Worm (Caenorhabditis elegans) whole organism, L1 larva: ENCODE results near the gene hpo-26.

Experiments
- C04F5.9 ChIP-seq: sonication (generic microtip); optimal IDR thresholded peaks from 2 replicates; lab custom pipeline; 2016; ENCODE audit warnings: missing genetic modification characterization, missing compliant biosample characterization
- C16A3.4 ChIP-seq: fragments of 150-350 bp; optimal IDR thresholded peaks from 2 replicates; lab custom pipeline; 2014; ENCODE audit warnings: missing biosample characterization, missing genetic modification characterization
- Y116A8C.19 ChIP-seq: sonication (generic microtip); optimal IDR thresholded peaks from 2 replicates; lab custom pipeline; 2016; ENCODE audit warnings: missing compliant biosample characterization, missing genetic modification characterization, borderline replicate concordance
- aha-1 ChIP-seq: fragments of 150-350 bp; optimal IDR thresholded peaks from 2 replicates; lab custom pipeline; 2014; ENCODE audit warnings: missing biosample characterization, missing genetic modification characterization
- blmp-1 ChIP-seq: fragments of 150-350 bp; optimal IDR thresholded peaks from 2 replicates; lab custom pipeline; 2014; ENCODE audit warnings: missing biosample characterization, missing genetic modification characterization
- ceh-82 ChIP-seq, 3 experiments: fragments of 150-350 bp in 1 of 3; sonication (generic microtip) in 2 of 3; optimal IDR thresholded peaks; 2 replicates each; lab custom pipeline; 2014 to 2017; ENCODE audit warnings: missing biosample characterization in 3 of 3, missing genetic modification characterization in 3 of 3
- ceh-88 ChIP-seq: fragments of 200-800 bp; sonication (Bioruptor generic); IDR thresholded peaks from 2 replicates; pipeline ENCODE4 v1.3.6; 2022; ENCODE audit warnings: missing genetic modification characterization, missing compliant biosample characterization
- dsc-1 ChIP-seq: sonication (generic microtip); optimal IDR thresholded peaks from 2 replicates; lab custom pipeline; 2016; ENCODE audit warnings: mild to moderate bottlenecking, missing genetic modification characterization, missing compliant biosample characterization
- efl-1 ChIP-seq, 4 experiments: fragments of 150-350 bp; optimal IDR thresholded peaks in 3 of 4; peaks in 1 of 4; 1 replicate in 1 of 4; 2 replicates in 3 of 4; lab custom pipeline; 2014; ENCODE audit warnings: missing biosample characterization in 2 of 4, missing genetic modification characterization in 2 of 4, missing genetic modification reagents in 2 of 4
- efl-3 ChIP-seq: fragments of 200-800 bp; sonication (Bioruptor generic); optimal IDR thresholded peaks from 2 replicates; lab custom pipeline; 2018; ENCODE audit warnings: mild to moderate bottlenecking, missing genetic modification characterization, missing compliant biosample characterization
- egl-27 ChIP-seq, 2 experiments: fragments of 150-350 bp in 1 of 2; sonication (generic microtip); optimal IDR thresholded peaks; 3 replicates each; lab custom pipeline; 2017 to 2018; ENCODE audit warnings: missing biosample characterization in 2 of 2, missing genetic modification characterization in 2 of 2, missing genetic modification reagents in 2 of 2
- elt-2 ChIP-seq: sonication (generic microtip); optimal IDR thresholded peaks from 2 replicates; lab custom pipeline; 2016; ENCODE audit warnings: missing genetic modification characterization, mild to moderate bottlenecking, inconsistent platforms, missing compliant biosample characterization, missing genetic modification reagents
- elt-3 ChIP-seq, 6 experiments: fragments of 150-350 bp in 1 of 6; sonication (generic microtip); optimal IDR thresholded peaks; 2 replicates each; lab custom pipeline; 2017 to 2018; ENCODE audit warnings: missing biosample characterization in 6 of 6, missing genetic modification characterization in 6 of 6, inconsistent platforms in 1 of 6
- fkh-4 ChIP-seq: sonication (generic microtip); optimal IDR thresholded peaks from 2 replicates; lab custom pipeline; 2016; ENCODE audit warnings: missing compliant biosample characterization, missing genetic modification characterization, borderline replicate concordance
- hlh-4 ChIP-seq: sonication (generic microtip); optimal IDR thresholded peaks from 2 replicates; lab custom pipeline; 2016; ENCODE audit warnings: mild to moderate bottlenecking, missing genetic modification characterization, missing compliant biosample characterization
- lin-14 ChIP-seq: fragments of 200-800 bp; sonication (Bioruptor generic); optimal IDR thresholded peaks from 2 replicates; lab custom pipeline; 2018; ENCODE audit warnings: mild to moderate bottlenecking, missing genetic modification characterization, moderate library complexity, missing compliant biosample characterization
- lin-15B ChIP-seq: fragments of 150-350 bp; sonication (generic microtip); optimal IDR thresholded peaks from 3 replicates; lab custom pipeline; 2014; ENCODE audit warnings: missing biosample characterization, missing genetic modification characterization
- lin-39 ChIP-seq: fragments of 150-350 bp; optimal IDR thresholded peaks from 2 replicates; lab custom pipeline; 2014; ENCODE audit warnings: missing biosample characterization, missing genetic modification reagents, missing genetic modification characterization
- lir-3 ChIP-seq: sonication (generic microtip); optimal IDR thresholded peaks from 2 replicates; lab custom pipeline; 2016; ENCODE audit warnings: mild to moderate bottlenecking, missing genetic modification characterization, moderate library complexity, missing compliant biosample characterization; ENCODE audit not compliant: poor library complexity
- mdl-1 ChIP-seq, 2 experiments: fragments of 150-350 bp; optimal IDR thresholded peaks; 2 replicates each; lab custom pipeline; 2014 to 2017; ENCODE audit warnings: missing biosample characterization in 2 of 2, missing genetic modification characterization in 2 of 2, inconsistent platforms in 1 of 2
- mef-2 ChIP-seq: fragments of 150-350 bp; optimal IDR thresholded peaks from 2 replicates; lab custom pipeline; 2014; ENCODE audit warnings: missing biosample characterization, missing genetic modification characterization
- mep-1 ChIP-seq: fragments of 150-350 bp; optimal IDR thresholded peaks from 2 replicates; lab custom pipeline; 2014; ENCODE audit warnings: missing biosample characterization, missing genetic modification characterization
- nhr-11 ChIP-seq: fragments of 150-350 bp; optimal IDR thresholded peaks from 2 replicates; lab custom pipeline; 2014; ENCODE audit warnings: missing biosample characterization, missing genetic modification characterization
- nhr-237 ChIP-seq: fragments of 150-350 bp; optimal IDR thresholded peaks from 2 replicates; lab custom pipeline; 2014; ENCODE audit warnings: missing biosample characterization, missing genetic modification characterization
- nhr-85 ChIP-seq: sonication (generic microtip); peaks from one replicate; lab custom pipeline; 2016; ENCODE audit warnings: missing genetic modification characterization, inconsistent platforms, missing compliant biosample characterization
- pqm-1 ChIP-seq: sonication (generic microtip); optimal IDR thresholded peaks from 3 replicates; lab custom pipeline; 2017; ENCODE audit warnings: missing biosample characterization, missing genetic modification characterization
- rnt-1 ChIP-seq: sonication (generic microtip); optimal IDR thresholded peaks from 2 replicates; lab custom pipeline; 2016; ENCODE audit warnings: mild to moderate bottlenecking, missing genetic modification characterization, moderate library complexity, missing compliant biosample characterization
- snpc-4 ChIP-seq: fragments of 150-350 bp; optimal IDR thresholded peaks from 2 replicates; lab custom pipeline; 2014; ENCODE audit warnings: missing biosample characterization, missing genetic modification characterization
- snu-23 ChIP-seq: sonication (generic microtip); optimal IDR thresholded peaks from 2 replicates; lab custom pipeline; 2016; ENCODE audit warnings: missing genetic modification characterization, missing compliant biosample characterization
- unc-30 ChIP-seq: sonication (generic microtip); optimal IDR thresholded peaks from 2 replicates; lab custom pipeline; 2017; ENCODE audit warnings: missing biosample characterization, missing genetic modification characterization
- unc-86 ChIP-seq: sonication (generic microtip); optimal IDR thresholded peaks from 2 replicates; lab custom pipeline; 2016; ENCODE audit warnings: missing genetic modification characterization, missing compliant biosample characterization
- vab-15 ChIP-seq: sonication (generic microtip); optimal IDR thresholded peaks from 2 replicates; lab custom pipeline; 2017; ENCODE audit warnings: missing genotype, mild to moderate bottlenecking, missing genetic modification characterization, missing compliant biosample characterization
- zag-1 ChIP-seq: fragments of 150-350 bp; optimal IDR thresholded peaks from 2 replicates; lab custom pipeline; 2014; ENCODE audit warnings: missing biosample characterization, missing genetic modification characterization
- ztf-11 ChIP-seq, 2 experiments: sonication (generic microtip); optimal IDR thresholded peaks; 2 replicates each; lab custom pipeline; 2016 to 2017; ENCODE audit warnings: missing genetic modification characterization in 2 of 2, missing biosample characterization in 1 of 2, missing compliant biosample characterization in 1 of 2

The hpo-26 gene

DNA sequence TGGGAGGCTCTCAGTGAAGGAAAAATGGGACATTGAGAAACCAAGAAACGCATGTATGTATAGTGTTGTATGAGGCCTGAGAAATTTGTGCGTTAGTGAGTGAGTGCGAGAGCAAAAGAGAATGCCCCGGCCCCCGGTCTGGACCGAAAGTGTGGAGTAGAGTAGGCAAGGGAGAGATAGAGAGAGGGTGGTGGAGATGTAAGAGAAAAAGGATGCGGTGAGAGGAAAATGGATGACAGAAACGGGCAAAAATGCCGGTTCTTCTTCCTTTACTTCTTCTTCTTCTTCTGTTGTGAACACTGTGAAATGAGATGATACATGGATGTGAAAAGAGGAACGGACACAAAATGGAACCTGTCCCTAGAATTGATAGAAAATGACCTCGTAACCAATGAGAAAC is 5.5 kb upstream of the hpo-26 start (continued):
- TF ChIP-seq zag-1 (tag; lab: Kevin White, UChicago) (no peak), blmp-1 (tag; lab: Kevin White, UChicago) (peak; percentile 4), ceh-82 (tag; optimal IDR thresholded peaks at IDR 0.05; lab: Kevin White, UChicago) (peak in 1 of 3 experiments; percentile 19), mef-2 (tag; lab: Kevin White, UChicago) (no peak), nhr-85 (no peak), ceh-88 (no peak)

DNA sequence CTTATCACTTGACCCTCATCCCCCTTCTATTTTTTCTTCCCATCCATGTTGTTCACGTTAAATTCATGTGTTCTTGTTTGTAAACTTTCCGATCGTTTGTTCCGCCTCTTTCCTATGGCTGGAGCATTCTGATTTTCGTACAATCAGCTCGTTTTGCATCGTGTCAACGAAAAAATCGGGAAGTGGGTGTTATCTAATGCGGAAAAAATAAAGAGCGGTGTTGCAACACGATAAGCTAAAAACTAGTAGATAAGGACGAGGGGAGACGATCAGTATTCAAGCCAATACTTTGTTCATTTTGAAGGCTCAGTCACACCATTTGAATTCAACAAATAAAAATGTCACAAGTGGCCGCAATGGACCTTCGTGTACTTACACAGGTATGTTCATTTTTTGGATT is 8.1 kb downstream of the hpo-26 start, which contains the start of gene acs-1:
TSS of gene acs-1 (plus strand) at position 233 of the 400 bp plus-strand sequence.
- TF ChIP-seq efl-1 (optimal IDR thresholded peaks at IDR 0.05; lab: Kevin White, UChicago) (no peak), efl-1 (GFP tag; optimal IDR thresholded peaks at IDR 0.05 in 1 of 2; lab: Kevin White, UChicago) (peak in 1 of 2 experiments; percentile 59), elt-2 (tag; lab: Kevin White, UChicago) (peak; percentile 93), C04F5.9 (tag; lab: Kevin White, UChicago) (no peak), hlh-4 (no peak), ztf-11 (tag; optimal IDR thresholded peaks at IDR 0.05; lab: Kevin White, UChicago) (no peak), blmp-1 (tag; lab: Kevin White, UChicago) (no peak), mep-1 (tag; lab: Kevin White, UChicago) (no peak), rnt-1 (tag; lab: Kevin White, UChicago) (no peak), lir-3 (tag; lab: Kevin White, UChicago) (no peak), nhr-237 (tag; lab: Kevin White, UChicago) (no peak), lin-15B (no peak), snu-23 (GFP tag; lab: Kevin White, UChicago) (no peak), pqm-1 (tag; lab: Kevin White, UChicago) (peak; percentile 84), C16A3.4 (tag; lab: Kevin White, UChicago) (no peak), efl-3 (GFP tag; lab: Kevin White, UChicago) (no peak), mdl-1 (tag; optimal IDR thresholded peaks at IDR 0.05; lab: Kevin White, UChicago) (no peak), fkh-4 (tag; lab: Kevin White, UChicago) (no peak)

DNA sequence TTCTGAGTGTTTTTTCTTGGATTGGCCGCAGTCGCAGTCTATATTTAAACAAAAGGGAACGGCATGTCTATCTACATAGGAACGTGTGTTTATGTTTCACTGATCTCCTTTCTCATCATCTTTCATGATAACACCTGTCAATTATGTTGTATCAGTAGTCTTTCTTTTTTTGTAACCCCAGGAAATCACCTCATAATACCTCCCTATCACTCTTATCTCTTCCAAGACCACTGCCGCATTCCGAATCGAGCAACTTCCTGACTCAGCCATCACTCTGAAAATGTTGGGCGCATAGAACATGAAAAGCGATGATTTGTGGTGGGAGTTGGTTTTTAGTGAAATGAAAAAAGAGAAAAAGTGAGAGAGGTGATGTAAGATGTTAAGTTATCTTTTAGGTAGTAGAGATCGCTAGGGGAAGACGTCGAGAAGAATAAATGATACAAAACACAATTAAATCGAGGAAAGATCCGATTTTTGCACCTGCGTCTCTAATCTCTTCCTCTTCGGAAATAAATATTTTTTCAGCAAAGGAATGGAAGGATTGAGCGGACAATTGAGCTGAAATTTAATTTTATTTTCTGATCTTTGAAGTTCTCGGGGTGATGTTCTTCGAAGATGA is 9.9 kb downstream of the hpo-26 start:
- peak; percentile 70 for TF ChIP-seq nhr-85
- TF ChIP-seq elt-3 (tag; optimal IDR thresholded peaks at IDR 0.05; lab: Kevin White, UChicago), result peak in 1 of 6 experiments; percentile 22
- no peak for TF ChIP-seq unc-86 (tag; lab: Kevin White, UChicago)
- TF ChIP-seq lin-39, result no peak
- TF ChIP-seq dsc-1 (tag; lab: Kevin White, UChicago), result no peak
- peak; percentile 25 for TF ChIP-seq lin-14 (GFP tag; lab: Kevin White, UChicago)
- TF ChIP-seq Y116A8C.19 (tag; lab: Kevin White, UChicago), result no peak
- no peak for TF ChIP-seq nhr-11 (tag; lab: Kevin White, UChicago)
- no peak for TF ChIP-seq unc-30 (tag; lab: Kevin White, UChicago)
- no peak for TF ChIP-seq C16A3.4 (tag; lab: Kevin White, UChicago)
- TF ChIP-seq ztf-11 (tag; optimal IDR thresholded peaks at IDR 0.05; lab: Kevin White, UChicago), result no peak
- no peak for TF ChIP-seq egl-27 (tag; optimal IDR thresholded peaks at IDR 0.05; lab: Kevin White, UChicago)
- no peak for TF ChIP-seq vab-15
- TF ChIP-seq elt-2 (tag; lab: Kevin White, UChicago), result peak; percentile 72
- TF ChIP-seq aha-1, result no peak
- TF ChIP-seq blmp-1 (tag; lab: Kevin White, UChicago), result peak; percentile 56
- peak; percentile 35 for TF ChIP-seq pqm-1 (tag; lab: Kevin White, UChicago)
- no peak for TF ChIP-seq snpc-4
